Fruit fly (Drosophila melanogaster) S2 (cell line): Measurements from ENCODE around the gene path.

Experiments
- CG8478 ChIP-seq: fragments of >200 bp; optimal IDR thresholded peaks from 2 replicates; lab custom pipeline; 2018
- CTCF ChIP-seq, 2 experiments: fragments of >200 bp; optimal IDR thresholded peaks; 2 replicates each; lab custom pipeline; 2018

DNA sequence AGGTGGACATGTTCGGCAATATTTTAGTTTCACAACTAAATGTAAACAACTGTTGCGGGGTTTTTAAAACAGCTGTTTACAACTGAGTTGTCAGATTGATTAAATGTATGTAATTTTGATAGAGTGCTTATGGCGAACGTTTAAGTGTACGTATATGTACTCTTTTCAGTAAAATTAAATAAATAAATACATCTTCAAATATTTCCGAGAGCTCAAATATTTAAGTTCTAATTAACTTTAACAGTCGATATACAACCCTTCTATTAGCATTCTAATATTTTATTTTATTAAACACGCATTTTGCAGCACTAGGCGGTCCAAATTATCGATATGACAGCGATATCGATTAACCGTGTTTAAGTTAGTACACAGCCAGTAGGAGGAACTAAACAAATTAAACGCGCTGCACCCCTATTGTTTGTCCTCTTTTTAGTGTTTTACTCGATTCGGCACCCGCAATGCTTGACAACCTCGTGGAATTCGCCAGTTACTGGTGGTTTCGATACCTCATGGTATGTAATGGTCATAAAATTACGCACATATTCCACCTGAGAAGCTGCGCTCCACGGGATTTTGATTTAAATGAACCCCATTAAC lies 53.5 kb downstream of the path start, which contains the start of the genes CG3448 and ghi:
- no peak for TF ChIP-seq CTCF (optimal IDR thresholded peaks at IDR 0.05; lab: Kevin White, UChicago)
- TF ChIP-seq CG8478 (lab: Kevin White, UChicago), result no peak
